Worm (Caenorhabditis elegans) whole organism, L2 larva: ENCODE measurements around the gene mdt-20.

Experiments used
- F13H6.1 ChIP-seq: sonication (generic microtip); optimal IDR thresholded peaks from 2 replicates; lab custom pipeline; 2016; ENCODE audit warnings: missing genetic modification characterization, missing compliant biosample characterization
- elt-1 ChIP-seq: fragments of 150-350 bp; optimal IDR thresholded peaks from 2 replicates; lab custom pipeline; 2014; ENCODE audit warnings: missing biosample characterization, missing genetic modification characterization
- elt-3 ChIP-seq: sonication (generic microtip); optimal IDR thresholded peaks from 2 replicates; lab custom pipeline; 2017; ENCODE audit warnings: missing biosample characterization, missing genetic modification characterization
- lin-13 ChIP-seq: fragments of 150-350 bp; optimal IDR thresholded peaks from 2 replicates; lab custom pipeline; 2014; ENCODE audit warnings: missing biosample characterization, missing genetic modification reagents, missing genetic modification characterization
- lin-39 ChIP-seq: fragments of 150-350 bp; optimal IDR thresholded peaks from 2 replicates; lab custom pipeline; 2014; ENCODE audit warnings: missing biosample characterization, missing genetic modification reagents, missing genetic modification characterization
- mdl-1 ChIP-seq, 2 experiments: fragments of 150-350 bp in 1 of 2; sonication (generic microtip) in 1 of 2; optimal IDR thresholded peaks; 2 replicates each; lab custom pipeline; 2017; ENCODE audit warnings: missing biosample characterization in 2 of 2, missing genetic modification characterization in 2 of 2
- snpc-4 ChIP-seq: fragments of 150-350 bp; optimal IDR thresholded peaks from 2 replicates; lab custom pipeline; 2014; ENCODE audit warnings: missing biosample characterization, missing genetic modification characterization
- unc-39 ChIP-seq: fragments of 150-350 bp; optimal IDR thresholded peaks from 2 replicates; lab custom pipeline; 2014; ENCODE audit warnings: missing biosample characterization, missing genetic modification characterization
- ztf-4 ChIP-seq: fragments of 150-350 bp; optimal IDR thresholded peaks from 2 replicates; lab custom pipeline; 2014; ENCODE audit warnings: missing biosample characterization, missing genetic modification characterization

DNA sequence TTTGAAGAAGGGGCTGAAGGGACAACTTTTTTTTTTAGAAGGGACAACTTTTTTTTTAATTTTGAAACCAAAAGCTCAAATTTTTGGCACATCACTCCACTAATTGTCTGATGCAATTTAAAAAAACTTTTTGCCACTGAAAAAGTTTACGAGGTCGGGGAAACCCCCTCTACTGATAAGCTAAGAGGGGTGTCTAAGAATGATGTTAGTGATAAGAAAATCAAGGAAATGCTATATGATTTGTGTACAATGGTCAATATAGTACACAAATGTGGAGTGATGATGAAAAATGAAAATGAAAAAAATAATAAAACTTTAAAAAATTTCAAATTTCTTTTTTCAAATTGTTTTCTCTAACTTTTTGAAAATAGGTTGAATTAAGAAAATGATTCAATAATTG is 40.0 kb upstream of the mdt-20 start:
- no peak for TF ChIP-seq lin-13
- no peak for TF ChIP-seq elt-1 (tag; lab: Kevin White, UChicago)
- TF ChIP-seq lin-39 (tag; lab: Kevin White, UChicago): no peak
- no peak for TF ChIP-seq snpc-4 (tag; lab: Kevin White, UChicago)
- no peak for TF ChIP-seq ztf-4 (tag; lab: Kevin White, UChicago)
- TF ChIP-seq elt-3 (tag; lab: Kevin White, UChicago): no peak
- TF ChIP-seq F13H6.1: peak; percentile 6
- no peak for TF ChIP-seq mdl-1 (tag; optimal IDR thresholded peaks at IDR 0.05; lab: Kevin White, UChicago)
- TF ChIP-seq unc-39: no peak
